Fruit fly (Drosophila melanogaster): ENCODE data around the gene Pdhb.

DNA sequence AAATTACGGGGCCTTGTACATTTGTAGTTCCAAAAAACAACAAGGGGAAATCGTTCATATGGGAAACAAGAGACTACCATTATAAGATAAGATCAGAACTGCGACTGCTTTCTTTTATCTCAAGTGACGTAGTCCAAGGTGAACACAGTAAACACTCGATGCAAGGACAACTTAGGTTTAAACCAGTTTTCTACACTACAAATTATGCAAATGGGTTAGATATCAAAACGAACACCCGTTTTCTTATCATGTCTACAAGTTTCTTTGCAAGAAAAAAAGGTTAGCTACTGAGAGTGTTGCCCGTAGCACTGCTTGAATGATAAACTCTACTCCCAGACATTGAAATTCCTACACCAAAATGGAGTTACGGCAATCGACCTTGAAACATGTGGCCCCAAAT lies 11.3 kb downstream of the Pdhb start:
- TF ChIP-seq psq (optimal IDR thresholded peaks at IDR 0.05) (no peak), ttk (optimal IDR thresholded peaks at IDR 0.05) (no peak)

Data from Kc167 (cell line).